Worm (Caenorhabditis elegans): ENCODE measurements around the gene ZC155.2.

The ZC155.2 gene

DNA sequence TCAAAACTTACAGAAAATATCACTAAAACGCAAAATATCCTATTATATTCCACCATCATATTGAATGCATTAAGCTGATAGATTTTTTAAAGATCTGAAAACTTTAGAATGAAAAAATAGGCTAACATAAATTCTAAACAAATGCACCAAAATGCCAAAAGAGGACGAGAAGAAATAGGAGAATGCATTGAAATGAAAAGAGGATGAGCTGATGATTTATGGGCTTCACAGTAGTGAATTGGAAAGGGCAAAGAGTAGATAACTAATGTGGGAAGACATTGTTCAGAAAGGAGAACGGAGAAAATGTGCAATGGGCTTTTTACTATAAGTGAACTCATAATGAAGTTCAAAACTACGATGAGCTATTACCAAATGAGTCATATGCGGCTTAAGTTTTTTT lies 1.3 kb upstream of the ZC155.2 start, which contains the start of gene cutl-19:
Gene cutl-19, minus strand, starts transcription at position 101 of the 400 bp plus-strand sequence.
- TF ChIP-seq ztf-11 (tag; optimal IDR thresholded peaks at IDR 0.05): no peak
- no peak for TF ChIP-seq elt-3 (tag; optimal IDR thresholded peaks at IDR 0.05)
- TF ChIP-seq tbx-2 (tag; optimal IDR thresholded peaks at IDR 0.05): no peak
- TF ChIP-seq nhr-67 (tag; optimal IDR thresholded peaks at IDR 0.05): no peak
- no peak for TF ChIP-seq unc-39 (tag; optimal IDR thresholded peaks at IDR 0.05)

DNA sequence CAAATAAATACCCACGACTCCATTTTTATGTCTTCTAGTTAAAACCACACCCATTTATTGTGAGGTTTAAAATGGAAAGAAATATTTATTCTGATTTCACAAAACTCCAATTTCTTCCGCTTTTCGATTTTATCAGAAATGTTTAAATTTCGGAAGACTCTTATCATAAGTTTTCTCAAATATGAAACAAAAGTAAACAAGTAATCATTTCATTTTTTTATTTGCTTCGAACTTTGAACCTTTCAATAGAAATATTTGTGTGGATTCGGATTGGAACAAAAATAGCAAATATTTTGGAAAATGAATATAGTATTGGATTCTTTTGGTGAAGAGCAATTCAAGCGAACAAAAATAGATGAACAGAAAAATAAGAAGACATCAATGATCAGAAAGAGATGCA lies 3.0 kb downstream of the ZC155.2 start:
- peak; percentile 91 for TF ChIP-seq pha-4 (tag; optimal IDR thresholded peaks at IDR 0.05)
- no peak for TF ChIP-seq snpc-4 (tag; optimal IDR thresholded peaks at IDR 0.05)
- no peak for TF ChIP-seq skn-1 (tag; optimal IDR thresholded peaks at IDR 0.05)
- TF ChIP-seq ZK546.5 (tag; optimal IDR thresholded peaks at IDR 0.05): no peak

DNA sequence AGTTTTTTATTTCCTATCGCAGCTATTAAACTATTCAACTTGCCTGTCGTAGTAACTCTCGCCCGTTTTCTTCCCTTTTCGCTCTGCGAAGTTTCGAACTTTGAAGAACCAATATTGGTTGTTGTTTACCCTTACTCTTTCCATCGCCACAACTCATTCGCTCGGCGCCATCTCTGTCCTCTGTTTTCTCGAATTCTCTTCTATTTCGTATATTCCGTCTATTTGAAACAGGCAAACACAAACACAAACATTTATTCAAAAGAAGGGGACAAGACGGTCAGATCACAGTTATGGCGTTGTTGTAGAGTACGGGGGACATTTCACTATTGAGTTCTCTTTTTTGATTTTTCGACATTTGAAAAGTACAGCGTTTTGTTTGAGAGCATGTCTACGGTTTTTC lies 4.0 kb downstream of the ZC155.2 start:
- no peak for TF ChIP-seq nfya-1 (tag; optimal IDR thresholded peaks at IDR 0.05; ENCODE audit: insufficient read depth)
- TF ChIP-seq fkh-2 (tag; optimal IDR thresholded peaks at IDR 0.05): no peak
- no peak for TF ChIP-seq pqm-1 (tag; optimal IDR thresholded peaks at IDR 0.05)
- peak; percentile 97 for TF ChIP-seq pha-4 (tag; optimal IDR thresholded peaks at IDR 0.05)
- TF ChIP-seq nhr-237 (tag; optimal IDR thresholded peaks at IDR 0.05): no peak
- no peak for TF ChIP-seq zag-1 (tag; optimal IDR thresholded peaks at IDR 0.05)

DNA sequence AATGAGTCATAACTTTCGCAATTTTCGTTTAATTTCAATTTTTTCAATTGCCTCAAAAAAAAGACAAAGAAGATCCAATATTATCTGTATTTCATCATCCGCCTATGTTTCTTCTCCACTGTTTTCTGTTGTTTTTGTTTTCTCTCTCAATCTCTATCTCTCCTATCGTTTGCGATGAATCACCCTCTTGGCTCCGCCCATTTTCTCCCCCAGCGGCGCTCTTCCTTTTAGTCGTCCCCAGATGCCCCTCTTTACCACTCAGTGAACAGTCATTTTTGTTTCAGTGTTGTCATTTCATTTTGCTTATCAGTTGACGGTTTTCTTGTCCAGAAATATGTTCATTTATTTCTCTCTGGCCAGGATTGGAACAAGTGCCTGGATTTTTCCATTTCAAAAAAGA lies 6.1 kb downstream of the ZC155.2 start:
- TF ChIP-seq nhr-23 (tag; optimal IDR thresholded peaks at IDR 0.05): peak; percentile 44
- TF ChIP-seq elt-2 (tag; optimal IDR thresholded peaks at IDR 0.05): peak; percentile 37
- peak; percentile 44 for TF ChIP-seq jun-1 (tag; optimal IDR thresholded peaks at IDR 0.05)
- peak; percentile 12 for TF ChIP-seq pha-4 (tag; optimal IDR thresholded peaks at IDR 0.05)
- TF ChIP-seq ceh-82 (tag; optimal IDR thresholded peaks at IDR 0.05): no peak
- peak; percentile 3 for TF ChIP-seq egl-27 (tag; optimal IDR thresholded peaks at IDR 0.05)
- no peak for TF ChIP-seq unc-39 (tag; optimal IDR thresholded peaks at IDR 0.05)
- peak; percentile 10 for TF ChIP-seq fos-1 (tag; optimal IDR thresholded peaks at IDR 0.05)
- TF ChIP-seq elt-3 (tag; optimal IDR thresholded peaks at IDR 0.05): no peak
- TF ChIP-seq nfya-1 (tag; optimal IDR thresholded peaks at IDR 0.05; ENCODE audit: insufficient read depth): peak; percentile 28
- peak; percentile 20 for TF ChIP-seq ama-1 (optimal IDR thresholded peaks at IDR 0.05)
- TF ChIP-seq tbx-2 (tag; optimal IDR thresholded peaks at IDR 0.05): no peak
- TF ChIP-seq pqm-1 (tag; optimal IDR thresholded peaks at IDR 0.05): peak; percentile 12
- TF ChIP-seq nhr-43 (tag; optimal IDR thresholded peaks at IDR 0.05; ENCODE audit: poor library complexity, severe bottlenecking): no peak

DNA sequence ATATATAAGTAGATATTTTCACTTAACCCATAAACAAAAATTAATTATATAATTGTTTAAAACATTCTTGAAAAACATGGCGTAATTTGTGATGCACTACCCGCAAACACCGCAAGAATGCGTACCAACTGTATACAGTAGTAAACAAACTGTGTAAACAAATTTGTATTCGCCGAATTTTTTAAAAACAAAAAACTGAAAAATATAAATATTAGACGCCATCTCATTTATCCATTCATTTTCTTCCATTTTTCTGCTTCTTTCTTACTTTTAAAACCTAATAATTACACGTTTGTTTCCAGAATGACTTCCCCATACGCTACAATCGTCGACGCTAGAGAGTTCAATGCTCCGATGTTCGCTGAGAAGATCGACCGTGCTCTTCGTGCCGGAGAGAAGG lies 6.5 kb downstream of the ZC155.2 start, which contains the start of gene nex-1:
Gene nex-1, plus strand, starts transcription at position 301 of the 400 bp plus-strand sequence.
- TF ChIP-seq fkh-2 (tag; optimal IDR thresholded peaks at IDR 0.05) (no peak), nhr-25 (tag; optimal IDR thresholded peaks at IDR 0.05) (no peak), nfya-1 (tag; optimal IDR thresholded peaks at IDR 0.05; ENCODE audit: insufficient read depth) (no peak), R02D3.7 (tag; optimal IDR thresholded peaks at IDR 0.05) (no peak)

DNA sequence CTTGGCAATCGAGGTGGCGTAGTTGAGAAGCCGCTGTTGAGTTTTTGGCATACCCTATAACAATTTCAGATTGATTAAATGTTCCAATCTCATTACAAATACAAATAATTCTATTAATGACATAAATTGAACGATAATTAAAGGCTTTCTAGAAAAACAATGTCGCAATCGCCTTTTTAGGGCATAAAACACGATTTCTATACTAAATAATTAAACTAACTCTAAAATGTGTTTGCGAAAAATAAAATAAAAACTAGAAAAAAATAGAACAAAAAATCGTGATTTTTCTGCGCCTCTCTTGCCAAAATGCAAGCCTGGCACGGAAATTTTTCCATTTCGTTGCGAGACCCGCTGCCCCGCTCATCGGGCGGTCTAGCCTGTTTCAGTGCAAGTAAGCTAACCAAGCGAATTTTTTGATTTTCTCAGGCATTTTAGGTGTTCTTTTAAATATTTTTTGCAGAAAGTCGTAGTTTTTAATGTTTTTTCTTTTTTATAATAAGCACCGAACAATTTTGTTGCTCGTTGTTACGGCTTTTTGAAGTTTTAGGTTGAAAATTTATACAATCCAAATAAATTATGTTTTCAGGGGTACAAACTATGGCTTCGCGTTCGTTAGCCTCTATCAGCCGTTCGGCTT lies 9.2 kb downstream of the ZC155.2 start, which contains the start of the genes C34E10.12, C34E10.10 and atp-2:
Gene C34E10.12, minus strand, starts transcription at position 51 of the 637 bp plus-strand sequence.
Gene C34E10.10, minus strand, starts transcription at position 54 of the 637 bp plus-strand sequence.
Gene atp-2, plus strand, starts transcription at position 587 of the 637 bp plus-strand sequence.
- peak; percentile 33 for TF ChIP-seq fkh-10 (GFP tag; optimal IDR thresholded peaks at IDR 0.05)
- peak; percentile 25 for TF ChIP-seq ztf-4 (tag; optimal IDR thresholded peaks at IDR 0.05)
- no peak for TF ChIP-seq egl-27 (tag; optimal IDR thresholded peaks at IDR 0.05)
- peak; percentile 88 for TF ChIP-seq egl-5 (tag; optimal IDR thresholded peaks at IDR 0.05)
- TF ChIP-seq aly-2 (tag; optimal IDR thresholded peaks at IDR 0.05): no peak
- peak; percentile 80 for TF ChIP-seq nhr-43 (tag; optimal IDR thresholded peaks at IDR 0.05; ENCODE audit: poor library complexity, severe bottlenecking)
- TF ChIP-seq ama-1 (optimal IDR thresholded peaks at IDR 0.05): peak; percentile 42
- TF ChIP-seq unc-62 (GFP tag; optimal IDR thresholded peaks at IDR 0.05): no peak
- no peak for TF ChIP-seq nhr-28 (tag; optimal IDR thresholded peaks at IDR 0.05)
- TF ChIP-seq pqm-1 (tag; optimal IDR thresholded peaks at IDR 0.05): peak; percentile 42
- TF ChIP-seq nhr-25 (tag; optimal IDR thresholded peaks at IDR 0.05): peak; percentile 78
- no peak for TF ChIP-seq nhr-237 (tag; optimal IDR thresholded peaks at IDR 0.05)
- TF ChIP-seq skn-1 (tag; optimal IDR thresholded peaks at IDR 0.05): peak; percentile 57
- peak; percentile 93 for TF ChIP-seq nfya-1 (tag; optimal IDR thresholded peaks at IDR 0.05; ENCODE audit: insufficient read depth)
- TF ChIP-seq elt-2 (tag; optimal IDR thresholded peaks at IDR 0.05): peak; percentile 62
- TF ChIP-seq eor-1 (tag; optimal IDR thresholded peaks at IDR 0.05): no peak
- peak; percentile 2 for TF ChIP-seq jun-1 (tag; optimal IDR thresholded peaks at IDR 0.05)
- TF ChIP-seq fos-1 (tag; optimal IDR thresholded peaks at IDR 0.05): no peak
- TF ChIP-seq elt-3 (tag; optimal IDR thresholded peaks at IDR 0.05): no peak
- TF ChIP-seq ZK546.5 (tag; optimal IDR thresholded peaks at IDR 0.05): no peak
- peak; percentile 30 for TF ChIP-seq nhr-11 (tag; optimal IDR thresholded peaks at IDR 0.05)
- TF ChIP-seq tbx-2 (tag; optimal IDR thresholded peaks at IDR 0.05): peak; percentile 29
- TF ChIP-seq ceh-82 (tag; optimal IDR thresholded peaks at IDR 0.05): peak; percentile 9
- TF ChIP-seq lsy-12 (tag; optimal IDR thresholded peaks at IDR 0.05): peak; percentile 77
- TF ChIP-seq nhr-23 (tag; optimal IDR thresholded peaks at IDR 0.05): peak; percentile 92
- TF ChIP-seq R02D3.7 (tag; optimal IDR thresholded peaks at IDR 0.05): peak; percentile 50
- TF ChIP-seq zag-1 (tag; optimal IDR thresholded peaks at IDR 0.05): no peak
- no peak for TF ChIP-seq nhr-67 (tag; optimal IDR thresholded peaks at IDR 0.05)
- no peak for TF ChIP-seq unc-39 (tag; optimal IDR thresholded peaks at IDR 0.05)
- TF ChIP-seq nhr-77 (tag; optimal IDR thresholded peaks at IDR 0.05): no peak
- TF ChIP-seq lin-39 (tag; optimal IDR thresholded peaks at IDR 0.05): peak; percentile 94
- no peak for TF ChIP-seq elt-1 (tag; optimal IDR thresholded peaks at IDR 0.05)
- peak; percentile 40 for TF ChIP-seq snpc-4 (tag; optimal IDR thresholded peaks at IDR 0.05)
- no peak for TF ChIP-seq ceh-28 (tag; optimal IDR thresholded peaks at IDR 0.05)

Data from whole organism, L3 larva.